Fruit fly (Drosophila melanogaster) whole organism, embryonic: ENCODE results near the gene RhoGAP18B.

Source experiments
- Atf6 ChIP-seq: fragments of 200-800 bp; sonication (Bioruptor generic); IDR thresholded peaks from 2 replicates; pipeline ENCODE4 v1.3.6; 2022; ENCODE audit warnings: missing biosample characterization, missing genetic modification characterization
- BEAF-32 ChIP-seq: fragments of 200-800 bp; sonication (Bioruptor generic); optimal IDR thresholded peaks from 3 replicates; lab custom pipeline; 2017; ENCODE audit warnings: missing biosample characterization, missing genetic modification characterization, mild to moderate bottlenecking, moderate library complexity, missing genetic modification reagents
- BtbVII ChIP-seq: fragments of 200-800 bp; sonication (Bioruptor generic); optimal IDR thresholded peaks from 3 replicates; lab custom pipeline; 2017; ENCODE audit warnings: missing biosample characterization, mild to moderate bottlenecking, missing genetic modification characterization
- CG10267 ChIP-seq: fragments of 200-800 bp; sonication (Bioruptor generic); optimal IDR thresholded peaks from 2 replicates; lab custom pipeline; 2018; ENCODE audit warnings: missing biosample characterization, mild to moderate bottlenecking, missing genetic modification characterization, moderate library complexity
- CG11398 ChIP-seq: fragments of 200-800 bp; sonication (Bioruptor generic); optimal IDR thresholded peaks from 2 replicates; lab custom pipeline; 2016; ENCODE audit warnings: missing biosample characterization, missing genetic modification characterization
- CG1233 ChIP-seq: fragments of 200-800 bp; sonication (Bioruptor generic); optimal IDR thresholded peaks from 4 replicates; lab custom pipeline; 2018; ENCODE audit warnings: missing biosample characterization, mild to moderate bottlenecking, missing genetic modification characterization
- CG12391 ChIP-seq: fragments of 200-800 bp; sonication (Bioruptor generic); optimal IDR thresholded peaks from 3 replicates; lab custom pipeline; 2018; ENCODE audit warnings: missing biosample characterization, mild to moderate bottlenecking, missing genetic modification characterization, moderate library complexity
- CG12659 ChIP-seq: fragments of 200-800 bp; sonication (Bioruptor generic); optimal IDR thresholded peaks from 3 replicates; lab custom pipeline; 2017; ENCODE audit warnings: mild to moderate bottlenecking, missing biosample characterization, missing genetic modification reagents, missing genetic modification characterization
- CG12744 ChIP-seq: fragments of 200-800 bp; sonication (Bioruptor generic); optimal IDR thresholded peaks from 2 replicates; lab custom pipeline; 2016; ENCODE audit warnings: missing biosample characterization, missing genetic modification characterization
- CG15696 ChIP-seq: fragments of 200-800 bp; sonication (Bioruptor generic); optimal IDR thresholded peaks from 2 replicates; lab custom pipeline; 2019; ENCODE audit warnings: missing biosample characterization, mild to moderate bottlenecking, missing genetic modification characterization, moderate library complexity
- CG17385 ChIP-seq: fragments of 200-800 bp; sonication (Bioruptor generic); optimal IDR thresholded peaks from 3 replicates; lab custom pipeline; 2018; ENCODE audit warnings: missing biosample characterization, mild to moderate bottlenecking, missing genetic modification characterization
- CG2712 ChIP-seq: fragments of 200-800 bp; optimal IDR thresholded peaks from 3 replicates; lab custom pipeline; 2019; ENCODE audit warnings: missing biosample characterization, mild to moderate bottlenecking, missing genetic modification characterization, moderate library complexity
- CG31365 ChIP-seq: fragments of 200-800 bp; sonication (Bioruptor generic); optimal IDR thresholded peaks from 2 replicates; lab custom pipeline; 2018; ENCODE audit warnings: missing biosample characterization, mild to moderate bottlenecking, missing genetic modification characterization
- CG3407 ChIP-seq: fragments of 200-800 bp; sonication (Bioruptor generic); optimal IDR thresholded peaks from 2 replicates; lab custom pipeline; 2018; ENCODE audit warnings: missing biosample characterization, mild to moderate bottlenecking, missing genetic modification characterization
- CG7556 ChIP-seq: fragments of 200-800 bp; sonication (Bioruptor generic); optimal IDR thresholded peaks from 2 replicates; lab custom pipeline; 2017; ENCODE audit warnings: missing biosample characterization, mild to moderate bottlenecking, missing genetic modification characterization
- CG7987 ChIP-seq: fragments of 200-800 bp; sonication (Bioruptor generic); optimal IDR thresholded peaks from 2 replicates; lab custom pipeline; 2018; ENCODE audit warnings: missing biosample characterization, mild to moderate bottlenecking, missing genetic modification characterization, moderate library complexity
- CG8924 ChIP-seq: fragments of 200-800 bp; optimal IDR thresholded peaks from 3 replicates; lab custom pipeline; 2019; ENCODE audit warnings: missing biosample characterization, mild to moderate bottlenecking, missing genetic modification characterization, moderate library complexity
- D ChIP-seq, 2 experiments: fragments of 200-800 bp in 1 of 2; fragments of >200 bp in 1 of 2; sonication (Bioruptor generic) in 1 of 2; optimal IDR thresholded peaks; 2 replicates in 1 of 2; 3 replicates in 1 of 2; lab custom pipeline; 2017; ENCODE audit warnings: mild to moderate bottlenecking in 1 of 2, missing biosample characterization in 1 of 2, missing genetic modification characterization in 1 of 2, missing genetic modification reagents in 1 of 2
- Doc3 ChIP-seq: fragments of 200-800 bp; sonication (Bioruptor generic); IDR thresholded peaks from 3 replicates; pipeline ENCODE4 v1.3.6; 2022; ENCODE audit warnings: missing biosample characterization, missing genetic modification characterization; ENCODE audit not compliant: partially characterized antibody
- E2f1 ChIP-seq: fragments of 200-800 bp; sonication (Bioruptor generic); IDR thresholded peaks from 2 replicates; pipeline ENCODE4 v1.3.6; 2022; ENCODE audit warnings: missing biosample characterization, missing genetic modification characterization
- Gsc ChIP-seq: fragments of 200-800 bp; sonication (Bioruptor generic); IDR thresholded peaks from 2 replicates; pipeline ENCODE4 v1.3.6; 2022; ENCODE audit warnings: missing biosample characterization, missing genetic modification characterization
- Hand ChIP-seq: fragments of 200-800 bp; sonication (Bioruptor generic); optimal IDR thresholded peaks from 2 replicates; lab custom pipeline; 2017; ENCODE audit warnings: mild to moderate bottlenecking, missing biosample characterization, missing genetic modification reagents, missing genetic modification characterization
- Hmr ChIP-seq: fragments of 200-800 bp; sonication (Bioruptor generic); optimal IDR thresholded peaks from 3 replicates; lab custom pipeline; 2017; ENCODE audit warnings: mild to moderate bottlenecking, missing biosample characterization, missing genetic modification reagents, missing genetic modification characterization
- Hr39 ChIP-seq: fragments of >200 bp; optimal IDR thresholded peaks from 2 replicates; lab custom pipeline; 2017
- Hr78 ChIP-seq, 2 experiments: fragments of 200-800 bp in 1 of 2; fragments of >200 bp in 1 of 2; sonication (Bioruptor generic) in 1 of 2; optimal IDR thresholded peaks; 2 replicates each; lab custom pipeline; 2017 to 2019; ENCODE audit warnings: missing biosample characterization in 2 of 2, missing genetic modification characterization in 2 of 2, mild to moderate bottlenecking in 1 of 2, moderate library complexity in 1 of 2
- MESR4 ChIP-seq: fragments of 200-800 bp; sonication (Bioruptor generic); optimal IDR thresholded peaks from 2 replicates; lab custom pipeline; 2018; ENCODE audit warnings: missing biosample characterization, mild to moderate bottlenecking, missing genetic modification characterization, moderate library complexity
- Med ChIP-seq: fragments of 200-800 bp; sonication (Bioruptor generic); peaks from one replicate; lab custom pipeline; 2016; ENCODE audit warnings: missing biosample characterization, missing genetic modification characterization, mild to moderate bottlenecking, inconsistent platforms, moderate library complexity
- NfI ChIP-seq: fragments of 200-800 bp; sonication (Bioruptor generic); optimal IDR thresholded peaks from 3 replicates; lab custom pipeline; 2018; ENCODE audit warnings: missing biosample characterization, mild to moderate bottlenecking, missing genetic modification characterization, moderate library complexity
- Optix ChIP-seq: fragments of 200-800 bp; sonication (Bioruptor generic); IDR thresholded peaks from 3 replicates; pipeline ENCODE4 v1.3.6; 2022; ENCODE audit warnings: missing biosample characterization, missing genetic modification characterization
- Sox102F ChIP-seq: fragments of 200-800 bp; sonication (Bioruptor generic); optimal IDR thresholded peaks from 2 replicates; lab custom pipeline; 2018; ENCODE audit warnings: missing biosample characterization, mild to moderate bottlenecking, missing genetic modification characterization, moderate library complexity
- Ssrp ChIP-seq: fragments of 200-800 bp; sonication (Bioruptor generic); optimal IDR thresholded peaks from 2 replicates; lab custom pipeline; 2018; ENCODE audit warnings: missing biosample characterization, mild to moderate bottlenecking, missing genetic modification characterization, moderate library complexity
- Trl ChIP-seq, 3 experiments: fragments of >200 bp in 2 of 3; fragments of 200-800 bp in 1 of 3; sonication (Bioruptor generic) in 1 of 3; optimal IDR thresholded peaks; 2 replicates in 1 of 3; 3 replicates in 2 of 3; lab custom pipeline; 2016 to 2017; ENCODE audit warnings: missing biosample characterization in 1 of 3, missing genetic modification characterization in 1 of 3
- Xrp1 ChIP-seq: fragments of 200-800 bp; sonication (Bioruptor generic); IDR thresholded peaks from 2 replicates; pipeline ENCODE4 v1.3.6; 2022; ENCODE audit warnings: missing biosample characterization, missing genetic modification characterization
- al ChIP-seq: fragments of 200-800 bp; sonication (Bioruptor generic); IDR thresholded peaks from 2 replicates; pipeline ENCODE4 v1.3.6; 2022; ENCODE audit warnings: missing biosample characterization, missing genetic modification characterization
- amos ChIP-seq: fragments of 200-800 bp; sonication (Bioruptor generic); IDR thresholded peaks from 2 replicates; pipeline ENCODE4 v1.3.6; 2022; ENCODE audit warnings: missing biosample characterization, missing genetic modification characterization; ENCODE audit not compliant: partially characterized antibody
- cato ChIP-seq: fragments of 200-800 bp; sonication (Bioruptor generic); optimal IDR thresholded peaks from 2 replicates; lab custom pipeline; 2016; ENCODE audit warnings: missing biosample characterization, missing genetic modification characterization, borderline replicate concordance
- chif ChIP-seq, 2 experiments: fragments of 200-800 bp; sonication (Bioruptor generic); optimal IDR thresholded peaks; 3 replicates each; lab custom pipeline; 2016; ENCODE audit warnings: missing biosample characterization in 2 of 2, missing genetic modification characterization in 2 of 2
- dpn ChIP-seq, 2 experiments: fragments of 200-800 bp; sonication (Bioruptor generic); optimal IDR thresholded peaks; 3 replicates each; lab custom pipeline; 2016; ENCODE audit warnings: missing biosample characterization in 2 of 2, missing genetic modification characterization in 2 of 2
- ems ChIP-seq: fragments of 200-800 bp; sonication (Bioruptor generic); optimal IDR thresholded peaks from 3 replicates; lab custom pipeline; 2016; ENCODE audit warnings: missing biosample characterization, missing genetic modification characterization
- ewg ChIP-seq: fragments of 200-800 bp; sonication (Bioruptor generic); optimal IDR thresholded peaks from 3 replicates; lab custom pipeline; 2017; ENCODE audit warnings: mild to moderate bottlenecking, missing biosample characterization, missing genetic modification reagents, missing genetic modification characterization
- her ChIP-seq: fragments of 200-800 bp; sonication (Bioruptor generic); optimal IDR thresholded peaks from 2 replicates; lab custom pipeline; 2016; ENCODE audit warnings: missing biosample characterization, missing genetic modification characterization
- nmo ChIP-seq: fragments of 200-800 bp; sonication (Bioruptor generic); optimal IDR thresholded peaks from 2 replicates; lab custom pipeline; 2018; ENCODE audit warnings: missing biosample characterization, mild to moderate bottlenecking, missing genetic modification characterization, moderate library complexity
- odd ChIP-seq: fragments of 200-800 bp; sonication (Bioruptor generic); optimal IDR thresholded peaks from 2 replicates; lab custom pipeline; 2017; ENCODE audit warnings: missing biosample characterization, mild to moderate bottlenecking, missing genetic modification characterization
- row ChIP-seq: fragments of 200-800 bp; sonication (Bioruptor generic); IDR thresholded peaks from 3 replicates; pipeline ENCODE4 v1.3.6; 2022; ENCODE audit warnings: missing biosample characterization, missing genetic modification characterization
- run ChIP-seq: fragments of 200-800 bp; sonication (Bioruptor generic); optimal IDR thresholded peaks from 3 replicates; lab custom pipeline; 2018; ENCODE audit warnings: missing biosample characterization, mild to moderate bottlenecking, missing genetic modification characterization
- slbo ChIP-seq: fragments of 200-800 bp; sonication (Bioruptor generic); IDR thresholded peaks from 2 replicates; pipeline ENCODE4 v1.3.6; 2022; ENCODE audit warnings: missing biosample characterization, missing genetic modification characterization
- sr ChIP-seq: fragments of 200-800 bp; sonication (Bioruptor generic); IDR thresholded peaks from 3 replicates; pipeline ENCODE4 v1.3.6; 2022; ENCODE audit warnings: missing biosample characterization, missing genetic modification characterization
- stc ChIP-seq: fragments of 200-800 bp; sonication (Bioruptor generic); IDR thresholded peaks from 2 replicates; pipeline ENCODE4 v1.3.6; 2022; ENCODE audit warnings: missing biosample characterization, missing genetic modification characterization
- unpg ChIP-seq: fragments of 200-800 bp; sonication (Bioruptor generic); optimal IDR thresholded peaks from 3 replicates; lab custom pipeline; 2018; ENCODE audit warnings: missing biosample characterization, mild to moderate bottlenecking, missing genetic modification characterization, moderate library complexity
- z ChIP-seq: fragments of 200-800 bp; sonication (Bioruptor generic); IDR thresholded peaks from 3 replicates; pipeline ENCODE4 v1.3.6; 2022; ENCODE audit warnings: missing biosample characterization, missing genetic modification characterization

RhoGAP18B gene

dm6 chrX:19174092-19174491 is 7.2 kb upstream of the RhoGAP18B start (continued):
- TF ChIP-seq nmo (GFP tag; lab: Kevin White, UChicago) (peak; percentile 24), Atf6 (no peak), run (tag; lab: Kevin White, UChicago) (no peak), MESR4 (GFP tag; lab: Kevin White, UChicago) (no peak), cato (no peak), Hr78 (GFP tag; optimal IDR thresholded peaks at IDR 0.05; lab: Kevin White, UChicago) (no peak), Med (peak; percentile 59), sr (GFP tag; lab: Robert Waterston, UW) (no peak), Trl (optimal IDR thresholded peaks at IDR 0.05; lab: Kevin White, UChicago) (no peak), Trl (GFP tag; optimal IDR thresholded peaks at IDR 0.05; lab: Kevin White, UChicago) (no peak), CG15696 (no peak), D (optimal IDR thresholded peaks at IDR 0.05; lab: Kevin White, UChicago) (no peak), D (GFP tag; optimal IDR thresholded peaks at IDR 0.05; lab: Kevin White, UChicago) (no peak), slbo (GFP tag; lab: Robert Waterston, UW) (0 out of 2 replicates have a peak, but pooled peaks have one; percentile 19), CG10267 (tag; lab: Kevin White, UChicago) (no peak), CG7556 (GFP tag; lab: Kevin White, UChicago) (peak; percentile 42), CG12744 (GFP tag; lab: Kevin White, UChicago) (no peak), Doc3 (GFP tag; lab: Robert Waterston, UW) (no peak), BtbVII (GFP tag; lab: Kevin White, UChicago) (no peak), Hmr (GFP tag; lab: Kevin White, UChicago) (no peak), al (GFP tag; lab: Robert Waterston, UW) (0 out of 2 replicates have a peak, but pooled peaks have one; percentile 13), dpn (GFP tag; optimal IDR thresholded peaks at IDR 0.05; lab: Kevin White, UChicago) (peak in 1 of 2 experiments; percentile 8), Gsc (GFP tag; lab: Robert Waterston, UW) (no peak), Xrp1 (GFP tag; lab: Robert Waterston, UW) (no peak), CG12391 (tag; lab: Kevin White, UChicago) (no peak), CG31365 (tag; lab: Kevin White, UChicago) (no peak), NfI (GFP tag; lab: Kevin White, UChicago) (no peak), CG12659 (GFP tag; lab: Kevin White, UChicago) (peak; percentile 2), Sox102F (GFP tag; lab: Kevin White, UChicago) (peak; percentile 11), CG8924 (tag; lab: Kevin White, UChicago) (no peak), unpg (GFP tag; lab: Kevin White, UChicago) (peak; percentile 19), ewg (GFP tag; lab: Kevin White, UChicago) (no peak), CG7987 (GFP tag; lab: Kevin White, UChicago) (no peak), CG2712 (no peak), CG3407 (no peak), BEAF-32 (GFP tag; lab: Kevin White, UChicago) (no peak), Optix (GFP tag; lab: Robert Waterston, UW) (no peak), amos (GFP tag; lab: Robert Waterston, UW) (no peak), Hand (GFP tag; lab: Kevin White, UChicago) (no peak), stc (GFP tag; lab: Robert Waterston, UW) (no peak), odd (GFP tag; lab: Kevin White, UChicago) (no peak), z (GFP tag; lab: Robert Waterston, UW) (no peak), chif (GFP tag; optimal IDR thresholded peaks at IDR 0.05; lab: Kevin White, UChicago) (no peak), E2f1 (GFP tag; lab: Robert Waterston, UW) (no peak), her (GFP tag; lab: Kevin White, UChicago) (no peak), CG17385 (GFP tag; lab: Kevin White, UChicago) (no peak), CG1233 (GFP tag; lab: Kevin White, UChicago) (no peak), row (GFP tag; lab: Robert Waterston, UW) (peak; percentile 48), Hr39 (lab: Kevin White, UChicago) (no peak), ems (GFP tag; lab: Kevin White, UChicago) (no peak), CG11398 (no peak), Ssrp (tag; lab: Kevin White, UChicago) (no peak)
